Worm (Caenorhabditis elegans): Measurements from ENCODE around the gene Y51B9A.8.

Y51B9A.8 gene

ce11 chrII:9377158-9377557 is 21.5 kb upstream of the Y51B9A.8 start, which contains the start of gene C06C3.10:
Gene C06C3.10, minus strand, starts transcription at chrII:9377258.
- TF ChIP-seq ceh-30 (tag; optimal IDR thresholded peaks at IDR 0.05) (no peak), ceh-31 (tag; optimal IDR thresholded peaks at IDR 0.05) (no peak)

ce11 chrII:9378174-9378573 is 20.5 kb upstream of the Y51B9A.8 start:
- no peak for TF ChIP-seq ceh-19 (GFP tag; optimal IDR thresholded peaks at IDR 0.05)
- no peak for TF ChIP-seq hlh-6 (tag; optimal IDR thresholded peaks at IDR 0.05)
- TF ChIP-seq fkh-10 (GFP tag; optimal IDR thresholded peaks at IDR 0.05), result no peak
- no peak for TF ChIP-seq fax-1 (tag; optimal IDR thresholded peaks at IDR 0.05)
- no peak for TF ChIP-seq lim-6 (tag; optimal IDR thresholded peaks at IDR 0.05)
- no peak for TF ChIP-seq ahr-1 (tag; optimal IDR thresholded peaks at IDR 0.05)
- no peak for TF ChIP-seq mec-3 (tag; optimal IDR thresholded peaks at IDR 0.05; ENCODE audit: borderline replicate concordance)
- TF ChIP-seq hlh-15 (tag; optimal IDR thresholded peaks at IDR 0.05), result no peak
- no peak for TF ChIP-seq gmeb-2 (tag; optimal IDR thresholded peaks at IDR 0.05)
- no peak for TF ChIP-seq ceh-14 (tag; optimal IDR thresholded peaks at IDR 0.05)
- TF ChIP-seq K09A11.1 (tag; optimal IDR thresholded peaks at IDR 0.05; ENCODE audit: insufficient read depth), result no peak
- no peak for TF ChIP-seq hlh-8 (tag; optimal IDR thresholded peaks at IDR 0.05)
- TF ChIP-seq madf-2 (tag; optimal IDR thresholded peaks at IDR 0.05), result no peak
- TF ChIP-seq pat-9 (tag; optimal IDR thresholded peaks at IDR 0.05), result no peak
- TF ChIP-seq hlh-30 (tag; optimal IDR thresholded peaks at IDR 0.05; ENCODE audit: insufficient read depth), result no peak

ce11 chrII:9379796-9380195 is 18.9 kb upstream of the Y51B9A.8 start, which contains the start of gene srh-48:
Gene srh-48, plus strand, starts transcription at chrII:9380096.
- no peak for TF ChIP-seq tbx-7 (tag; optimal IDR thresholded peaks at IDR 0.05)
- no peak for TF ChIP-seq pha-2 (tag; optimal IDR thresholded peaks at IDR 0.05)
- no peak for TF ChIP-seq dmd-4 (tag; optimal IDR thresholded peaks at IDR 0.05; ENCODE audit: borderline replicate concordance)
- no peak for TF ChIP-seq unc-42 (tag; optimal IDR thresholded peaks at IDR 0.05)
- no peak for TF ChIP-seq hlh-15 (tag; optimal IDR thresholded peaks at IDR 0.05)
- no peak for TF ChIP-seq ttx-3 (tag; optimal IDR thresholded peaks at IDR 0.05)
- TF ChIP-seq hlh-8 (tag; optimal IDR thresholded peaks at IDR 0.05), result no peak
- no peak for TF ChIP-seq C38D4.7 (GFP tag; optimal IDR thresholded peaks at IDR 0.05)
- TF ChIP-seq ets-4 (tag; optimal IDR thresholded peaks at IDR 0.05), result no peak
- TF ChIP-seq C08G9.2 (tag; optimal IDR thresholded peaks at IDR 0.05), result no peak
- no peak for TF ChIP-seq fkh-10 (GFP tag; optimal IDR thresholded peaks at IDR 0.05)

- TF ChIP-seq rnt-1 (tag; optimal IDR thresholded peaks at IDR 0.05), result no peak
- no peak for TF ChIP-seq pqm-1 (tag; optimal IDR thresholded peaks at IDR 0.05)
- no peak for TF ChIP-seq ceh-6 (GFP tag; optimal IDR thresholded peaks at IDR 0.05)
- no peak for TF ChIP-seq fkh-6 (tag; optimal IDR thresholded peaks at IDR 0.05)
- TF ChIP-seq npax-4 (tag; optimal IDR thresholded peaks at IDR 0.05), result no peak
- no peak for TF ChIP-seq ceh-22 (tag; optimal IDR thresholded peaks at IDR 0.05)
- no peak for TF ChIP-seq tbx-7 (tag; optimal IDR thresholded peaks at IDR 0.05)
- no peak for TF ChIP-seq tbx-2 (tag; optimal IDR thresholded peaks at IDR 0.05)
- TF ChIP-seq ets-4 (tag; optimal IDR thresholded peaks at IDR 0.05), result no peak
- no peak for TF ChIP-seq odd-2 (tag; optimal IDR thresholded peaks at IDR 0.05)
- no peak for TF ChIP-seq sdc-2 (tag; optimal IDR thresholded peaks at IDR 0.05)
- TF ChIP-seq unc-3 (GFP tag; conservative IDR thresholded peaks at IDR 0.05), result no peak
- no peak for TF ChIP-seq unc-3 (tag; optimal IDR thresholded peaks at IDR 0.05)
- no peak for TF ChIP-seq unc-42 (tag; optimal IDR thresholded peaks at IDR 0.05)
Measured at ce11 chrII:9385241-9385640, 13.4 kb upstream of the Y51B9A.8 start, which contains the start of gene C06C3.7. Gene C06C3.7, plus strand, starts transcription at chrII:9385541.

- no peak for TF ChIP-seq ceh-34 (tag; optimal IDR thresholded peaks at IDR 0.05)
- TF ChIP-seq C38D4.7 (GFP tag; optimal IDR thresholded peaks at IDR 0.05), result no peak
- TF ChIP-seq F13H6.1 (tag; optimal IDR thresholded peaks at IDR 0.05), result no peak
- no peak for TF ChIP-seq che-1 (tag; optimal IDR thresholded peaks at IDR 0.05)
- TF ChIP-seq ceh-14 (tag; optimal IDR thresholded peaks at IDR 0.05), result no peak
- no peak for TF ChIP-seq elt-2 (tag; optimal IDR thresholded peaks at IDR 0.05)
- no peak for TF ChIP-seq sox-4 (tag; optimal IDR thresholded peaks at IDR 0.05)
- TF ChIP-seq sdc-2 (tag; optimal IDR thresholded peaks at IDR 0.05), result no peak
- TF ChIP-seq gmeb-2 (tag; optimal IDR thresholded peaks at IDR 0.05), result no peak
Measured at ce11 chrII:9392724-9393123, 5.9 kb upstream of the Y51B9A.8 start, which contains the start of gene lido-17. Gene lido-17, minus strand, starts transcription at chrII:9392824.

Measured in whole organism, late embryonic.